In the genomic region with DNA sequence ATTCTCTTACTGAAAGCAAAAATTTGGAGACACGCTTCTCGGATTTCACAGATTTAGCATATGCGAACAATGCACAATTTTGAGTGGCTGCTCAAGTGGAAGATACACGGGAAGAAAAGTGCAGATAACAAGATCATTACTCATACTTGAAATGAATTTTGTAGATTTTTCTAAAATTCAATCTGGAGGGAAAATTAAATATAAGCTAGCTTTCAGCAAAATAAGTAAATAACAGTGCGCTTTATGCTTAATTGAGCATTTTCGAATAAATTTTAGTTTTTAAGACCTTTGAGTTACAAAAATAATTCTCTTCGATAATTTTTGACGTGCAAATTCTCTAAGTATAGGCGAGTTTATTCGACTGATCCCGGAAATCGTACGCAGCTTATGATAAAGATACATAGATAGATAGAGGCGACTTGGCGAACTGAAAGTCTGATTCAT, we compare ENCODE assay signal across 5 fruit fly cellular contexts.
TF ChIP-seq lines count a peak whose summit lies in the region.

No protein-coding gene starts in this region.

- TF ChIP-seq CTCF in whole organism, embryonic (GFP tag; optimal IDR thresholded peaks at IDR 0.05; lab: Kevin White, UChicago): no peak

TF ChIP-seq in whole organism, adult, 20 proteins besides CTCF, POLR2A, EP300 and RAD21 (continues in another document):
- TF ChIP-seq CG11617 (GFP tag; optimal IDR thresholded peaks at IDR 0.05; lab: Kevin White, UChicago) (no peak), CG33017 (tag; optimal IDR thresholded peaks at IDR 0.05; lab: Kevin White, UChicago) (no peak), CG14711 (tag; optimal IDR thresholded peaks at IDR 0.05; lab: Kevin White, UChicago) (peak; percentile 52), Mnt (GFP tag; optimal IDR thresholded peaks at IDR 0.05; lab: Kevin White, UChicago) (no peak), ovo (GFP tag; optimal IDR thresholded peaks at IDR 0.05; lab: Kevin White, UChicago) (no peak), Crg-1 (GFP tag; optimal IDR thresholded peaks at IDR 0.05; lab: Kevin White, UChicago) (no peak), tj (GFP tag; optimal IDR thresholded peaks at IDR 0.05; lab: Kevin White, UChicago) (peak; percentile 90), CG12768 (GFP tag; optimal IDR thresholded peaks at IDR 0.05; lab: Kevin White, UChicago) (peak; percentile 31), cic (GFP tag; optimal IDR thresholded peaks at IDR 0.05; lab: Kevin White, UChicago) (no peak), CG1620 (GFP tag; optimal IDR thresholded peaks at IDR 0.05; lab: Kevin White, UChicago) (no peak), CG5204 (GFP tag; optimal IDR thresholded peaks at IDR 0.05; lab: Kevin White, UChicago) (no peak), pad (GFP tag; optimal IDR thresholded peaks at IDR 0.05; lab: Kevin White, UChicago) (peak; percentile 30), kay (GFP tag; lab: Kevin White, UChicago; ENCODE audit: borderline replicate concordance) (no peak), CG7045 (GFP tag; optimal IDR thresholded peaks at IDR 0.05; lab: Kevin White, UChicago) (peak; percentile 61), cnc (optimal IDR thresholded peaks at IDR 0.05; lab: Kevin White, UChicago) (no peak), Clk (GFP tag; optimal IDR thresholded peaks at IDR 0.05; lab: Kevin White, UChicago) (no peak), toe (GFP tag; optimal IDR thresholded peaks at IDR 0.05; lab: Kevin White, UChicago) (peak; percentile 4), bab1 (GFP tag; optimal IDR thresholded peaks at IDR 0.05; lab: Kevin White, UChicago) (peak; percentile 52)

TF ChIP-seq in whole organism, embryonic, 481 proteins besides CTCF, POLR2A, EP300 and RAD21 (continues in another document):
- TF ChIP-seq CG1602 (GFP tag; optimal IDR thresholded peaks at IDR 0.05; lab: Kevin White, UChicago) (no peak), scrt (GFP tag; optimal IDR thresholded peaks at IDR 0.05; lab: Kevin White, UChicago) (peak; percentile 13), Myb (GFP tag; optimal IDR thresholded peaks at IDR 0.05; lab: Kevin White, UChicago) (no peak), CG15696 (tag; optimal IDR thresholded peaks at IDR 0.05; lab: Kevin White, UChicago) (peak; percentile 74), dati (GFP tag; IDR thresholded peaks at IDR 0.05; lab: Robert Waterston, UW) (no peak), Dbx (GFP tag; IDR thresholded peaks at IDR 0.05; lab: Robert Waterston, UW) (0 out of 3 replicates have a peak, but pooled peaks have one; percentile 28), CG2712 (tag; optimal IDR thresholded peaks at IDR 0.05; lab: Kevin White, UChicago) (peak; percentile 43), tgo (GFP tag; IDR thresholded peaks at IDR 0.05; lab: Robert Waterston, UW) (no peak), danr (GFP tag; IDR thresholded peaks at IDR 0.05; lab: Robert Waterston, UW) (peak; percentile 48; the same call in 1 of the 2 replicates), Eip74EF (GFP tag; optimal IDR thresholded peaks at IDR 0.05; lab: Kevin White, UChicago) (peak in 1 of 2 experiments; percentile 81), aop (GFP tag; IDR thresholded peaks at IDR 0.05; lab: Robert Waterston, UW) (no peak), Side (GFP tag; optimal IDR thresholded peaks at IDR 0.05; lab: Kevin White, UChicago) (no peak), CG2678 (tag; optimal IDR thresholded peaks at IDR 0.05; lab: Kevin White, UChicago) (peak; percentile 49), CG3281 (GFP tag; optimal IDR thresholded peaks at IDR 0.05; lab: Kevin White, UChicago) (peak; percentile 65), dysf (GFP tag; IDR thresholded peaks at IDR 0.05; lab: Robert Waterston, UW) (peak; percentile 55; the same call in 2 of the 3 replicates), pb (GFP tag; optimal IDR thresholded peaks at IDR 0.05; lab: Kevin White, UChicago) (peak; percentile 41), Elba2 (GFP tag; optimal IDR thresholded peaks at IDR 0.05; lab: Kevin White, UChicago) (no peak)

TF ChIP-seq in whole organism, prepupa, 60 proteins besides CTCF, POLR2A, EP300 and RAD21 (continues in another document):
- TF ChIP-seq Met (GFP tag; optimal IDR thresholded peaks at IDR 0.05; lab: Kevin White, UChicago) (peak; percentile 57), cyc (GFP tag; optimal IDR thresholded peaks at IDR 0.05; lab: Kevin White, UChicago) (peak; percentile 75), net (GFP tag; optimal IDR thresholded peaks at IDR 0.05; lab: Kevin White, UChicago) (peak; percentile 52), Sox14 (GFP tag; optimal IDR thresholded peaks at IDR 0.05; lab: Kevin White, UChicago) (peak; percentile 39), Hr38 (GFP tag; optimal IDR thresholded peaks at IDR 0.05; lab: Kevin White, UChicago) (no peak), CG10631 (GFP tag; optimal IDR thresholded peaks at IDR 0.05; lab: Kevin White, UChicago) (peak; percentile 63), CG8319 (GFP tag; optimal IDR thresholded peaks at IDR 0.05; lab: Kevin White, UChicago) (no peak), dac (GFP tag; optimal IDR thresholded peaks at IDR 0.05; lab: Kevin White, UChicago) (peak; percentile 34), CG16779 (tag; optimal IDR thresholded peaks at IDR 0.05; lab: Kevin White, UChicago) (peak; percentile 17), Hr39 (GFP tag; optimal IDR thresholded peaks at IDR 0.05; lab: Kevin White, UChicago) (peak; percentile 50), lz (GFP tag; optimal IDR thresholded peaks at IDR 0.05; lab: Kevin White, UChicago) (peak; percentile 63), CG34406 (GFP tag; optimal IDR thresholded peaks at IDR 0.05; lab: Kevin White, UChicago) (peak; percentile 36), Hr4 (GFP tag; optimal IDR thresholded peaks at IDR 0.05; lab: Kevin White, UChicago) (peak; percentile 65), vri (GFP tag; optimal IDR thresholded peaks at IDR 0.05; lab: Kevin White, UChicago) (no peak), Eip75B (GFP tag; optimal IDR thresholded peaks at IDR 0.05; lab: Kevin White, UChicago) (peak; percentile 77), CG8119 (GFP tag; IDR thresholded peaks at IDR 0.05; lab: Robert Waterston, UW) (peak; percentile 54; the same call in 1 of the 3 replicates), Lpt (GFP tag; optimal IDR thresholded peaks at IDR 0.05; lab: Kevin White, UChicago) (peak; percentile 70), Sox15 (GFP tag; optimal IDR thresholded peaks at IDR 0.05; lab: Kevin White, UChicago) (peak; percentile 19)

TF ChIP-seq in whole organism, pupa, 21 proteins besides CTCF, POLR2A, EP300 and RAD21 (continues in another document):
- TF ChIP-seq CG14655 (GFP tag; optimal IDR thresholded peaks at IDR 0.05; lab: Kevin White, UChicago) (peak; percentile 83), fd96Ca (GFP tag; IDR thresholded peaks at IDR 0.05; lab: Robert Waterston, UW) (no peak), D1 (tag; optimal IDR thresholded peaks at IDR 0.05; lab: Kevin White, UChicago) (peak; percentile 17), CG4496 (GFP tag; IDR thresholded peaks at IDR 0.05; lab: Robert Waterston, UW) (peak; percentile 66; the same call in 1 of the 3 replicates), rn (GFP tag; IDR thresholded peaks at IDR 0.05; lab: Robert Waterston, UW) (no peak), CG9948 (tag; optimal IDR thresholded peaks at IDR 0.05; lab: Kevin White, UChicago) (peak; percentile 69), CG32121 (GFP tag; IDR thresholded peaks at IDR 0.05; lab: Robert Waterston, UW) (peak; percentile 59), CG34367 (tag; optimal IDR thresholded peaks at IDR 0.05; lab: Kevin White, UChicago) (peak; percentile 27), Snoo (tag; optimal IDR thresholded peaks at IDR 0.05; lab: Kevin White, UChicago) (no peak), CG8159 (tag; optimal IDR thresholded peaks at IDR 0.05; lab: Kevin White, UChicago) (peak; percentile 78), EcR (GFP tag; optimal IDR thresholded peaks at IDR 0.05; lab: Kevin White, UChicago) (no peak), CG12605 (GFP tag; IDR thresholded peaks at IDR 0.05; lab: Robert Waterston, UW) (peak; percentile 58), CG15710 (tag; optimal IDR thresholded peaks at IDR 0.05; lab: Kevin White, UChicago) (peak; percentile 48), CG17806 (tag; optimal IDR thresholded peaks at IDR 0.05; lab: Kevin White, UChicago) (peak; percentile 75), Pif1A (GFP tag; optimal IDR thresholded peaks at IDR 0.05; lab: Kevin White, UChicago) (peak; percentile 83), gl (tag; optimal IDR thresholded peaks at IDR 0.05; lab: Kevin White, UChicago) (peak; percentile 44), CG13204 (GFP tag; optimal IDR thresholded peaks at IDR 0.05; lab: Kevin White, UChicago) (no peak), Ets98B (GFP tag; IDR thresholded peaks at IDR 0.05; lab: Robert Waterston, UW) (peak; percentile 36; the same call in 1 of the 2 replicates), CG8301 (tag; optimal IDR thresholded peaks at IDR 0.05; lab: Kevin White, UChicago) (peak; percentile 84)

TF ChIP-seq in whole organism, wandering third instar larva, 38 proteins besides CTCF, POLR2A, EP300 and RAD21:
- peak; percentile 56 for TF ChIP-seq OdsH (GFP tag; optimal IDR thresholded peaks at IDR 0.05; lab: Kevin White, UChicago)
- TF ChIP-seq ey (GFP tag; optimal IDR thresholded peaks at IDR 0.05; lab: Kevin White, UChicago): peak; percentile 46
- peak; percentile 29 for TF ChIP-seq Hnf4 (GFP tag; optimal IDR thresholded peaks at IDR 0.05; lab: Kevin White, UChicago)
- TF ChIP-seq woc (GFP tag; optimal IDR thresholded peaks at IDR 0.05; lab: Kevin White, UChicago): peak; percentile 32
- TF ChIP-seq CG9705 (GFP tag; optimal IDR thresholded peaks at IDR 0.05; lab: Kevin White, UChicago): peak; percentile 43
- TF ChIP-seq h (GFP tag; optimal IDR thresholded peaks at IDR 0.05; lab: Kevin White, UChicago): peak; percentile 76
- peak; percentile 71 for TF ChIP-seq HLH106 (tag; optimal IDR thresholded peaks at IDR 0.05; lab: Kevin White, UChicago)
- no peak for TF ChIP-seq usp (GFP tag; optimal IDR thresholded peaks at IDR 0.05; lab: Kevin White, UChicago)
- TF ChIP-seq rgr (GFP tag; optimal IDR thresholded peaks at IDR 0.05; lab: Kevin White, UChicago): peak; percentile 42
- TF ChIP-seq sage (GFP tag; optimal IDR thresholded peaks at IDR 0.05; lab: Kevin White, UChicago): no peak
- peak; percentile 58 for TF ChIP-seq Sp1 (GFP tag; optimal IDR thresholded peaks at IDR 0.05; lab: Kevin White, UChicago)
- TF ChIP-seq dmrt93B (GFP tag; optimal IDR thresholded peaks at IDR 0.05; lab: Kevin White, UChicago): peak; percentile 29
- TF ChIP-seq foxo (GFP tag; optimal IDR thresholded peaks at IDR 0.05; lab: Kevin White, UChicago): peak in 1 of 2 experiments; percentile 73
- TF ChIP-seq fru (GFP tag; optimal IDR thresholded peaks at IDR 0.05; lab: Kevin White, UChicago): peak; percentile 63
- TF ChIP-seq tai (GFP tag; optimal IDR thresholded peaks at IDR 0.05; lab: Kevin White, UChicago): no peak
- peak; percentile 54 for TF ChIP-seq br (GFP tag; optimal IDR thresholded peaks at IDR 0.05; lab: Kevin White, UChicago)
- peak; percentile 43 for TF ChIP-seq CG32264 (GFP tag; optimal IDR thresholded peaks at IDR 0.05; lab: Kevin White, UChicago)
- no peak for TF ChIP-seq lola (GFP tag; optimal IDR thresholded peaks at IDR 0.05; lab: Kevin White, UChicago)
